Worm (Caenorhabditis elegans): ENCODE results near the gene C35C5.10.

DNA sequence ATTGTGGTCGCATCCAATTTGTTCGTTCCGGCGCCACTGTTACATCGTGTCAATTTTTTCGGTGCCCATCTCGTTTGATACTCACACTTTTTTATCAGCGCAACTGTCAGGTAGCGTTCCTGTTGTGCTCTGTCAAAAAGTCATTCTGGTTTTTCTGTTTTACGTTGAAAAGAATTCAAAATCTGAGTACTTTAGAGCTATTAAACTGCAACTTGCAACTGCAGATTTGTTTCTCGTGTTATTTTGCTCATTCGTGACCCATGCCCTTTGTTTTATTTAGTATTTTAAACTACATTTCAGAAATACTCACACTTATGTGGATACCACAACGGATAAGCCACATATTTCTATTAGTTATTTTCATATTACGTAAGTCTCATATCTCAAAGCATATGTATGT is 4.6 kb downstream of the C35C5.10 start, which contains the start of gene lev-8:
- TF ChIP-seq zfp-3 (GFP tag; conservative IDR thresholded peaks at IDR 0.05) (no peak), pqm-1 (tag; optimal IDR thresholded peaks at IDR 0.05) (no peak), skn-1 (tag; optimal IDR thresholded peaks at IDR 0.05) (no peak), aly-2 (tag; optimal IDR thresholded peaks at IDR 0.05) (no peak), lsy-2 (tag; optimal IDR thresholded peaks at IDR 0.05) (no peak), unc-39 (tag; optimal IDR thresholded peaks at IDR 0.05) (no peak), hlh-30 (tag; optimal IDR thresholded peaks at IDR 0.05; ENCODE audit: insufficient read depth) (no peak), ztf-11 (tag; optimal IDR thresholded peaks at IDR 0.05) (no peak), snpc-4 (tag; optimal IDR thresholded peaks at IDR 0.05) (no peak), ces-1 (GFP tag; optimal IDR thresholded peaks at IDR 0.05) (no peak)
